Worm (Caenorhabditis elegans) whole organism, L1 larva: ENCODE results near the gene nhr-70.

ENCODE experiments used
- F16B12.6 ChIP-seq: fragments of 150-350 bp; optimal IDR thresholded peaks from 2 replicates; lab custom pipeline; 2014; ENCODE audit warnings: missing biosample characterization, missing genetic modification characterization
- ama-1 ChIP-seq: fragments of 150-350 bp; optimal IDR thresholded peaks from 2 replicates; lab custom pipeline; 2014
- ceh-82 ChIP-seq, 3 experiments: fragments of 150-350 bp in 1 of 3; sonication (generic microtip) in 2 of 3; optimal IDR thresholded peaks; 2 replicates each; lab custom pipeline; 2014 to 2017; ENCODE audit warnings: missing biosample characterization in 3 of 3, missing genetic modification characterization in 3 of 3
- ces-1 ChIP-seq: fragments of 150-350 bp; optimal IDR thresholded peaks from 2 replicates; lab custom pipeline; 2014; ENCODE audit warnings: missing biosample characterization, missing genetic modification reagents, missing genetic modification characterization
- elt-2 ChIP-seq: sonication (generic microtip); optimal IDR thresholded peaks from 2 replicates; lab custom pipeline; 2016; ENCODE audit warnings: missing genetic modification characterization, mild to moderate bottlenecking, inconsistent platforms, missing compliant biosample characterization, missing genetic modification reagents
- jun-1 ChIP-seq: fragments of 150-350 bp; optimal IDR thresholded peaks from 2 replicates; lab custom pipeline; 2014; ENCODE audit warnings: missing biosample characterization, missing genetic modification reagents, missing genetic modification characterization
- lin-13 ChIP-seq: fragments of 150-350 bp; optimal IDR thresholded peaks from 2 replicates; lab custom pipeline; 2014; ENCODE audit warnings: missing biosample characterization, missing genetic modification reagents, missing genetic modification characterization
- lin-39 ChIP-seq: fragments of 150-350 bp; optimal IDR thresholded peaks from 2 replicates; lab custom pipeline; 2014; ENCODE audit warnings: missing biosample characterization, missing genetic modification reagents, missing genetic modification characterization
- nhr-76 ChIP-seq: sonication (generic microtip); optimal IDR thresholded peaks from 2 replicates; lab custom pipeline; 2017; ENCODE audit warnings: missing biosample characterization, missing genetic modification characterization
- snpc-4 ChIP-seq: fragments of 150-350 bp; optimal IDR thresholded peaks from 2 replicates; lab custom pipeline; 2014; ENCODE audit warnings: missing biosample characterization, missing genetic modification characterization
- snu-23 ChIP-seq: sonication (generic microtip); optimal IDR thresholded peaks from 2 replicates; lab custom pipeline; 2016; ENCODE audit warnings: missing genetic modification characterization, missing compliant biosample characterization
- zag-1 ChIP-seq: fragments of 150-350 bp; optimal IDR thresholded peaks from 2 replicates; lab custom pipeline; 2014; ENCODE audit warnings: missing biosample characterization, missing genetic modification characterization

- no peak for TF ChIP-seq snu-23 (GFP tag; lab: Kevin White, UChicago)
- no peak for TF ChIP-seq lin-39 (tag; lab: Kevin White, UChicago)
- TF ChIP-seq snpc-4 = no peak
- TF ChIP-seq ces-1 (GFP tag; lab: Kevin White, UChicago) = no peak
- TF ChIP-seq lin-13 (GFP tag; lab: Kevin White, UChicago) = no peak
- no peak for TF ChIP-seq elt-2 (tag; lab: Kevin White, UChicago)
- no peak for TF ChIP-seq ama-1 (lab: Kevin White, UChicago)
- TF ChIP-seq F16B12.6 = no peak
- no peak for TF ChIP-seq jun-1
- no peak for TF ChIP-seq nhr-76 (tag; lab: Kevin White, UChicago)
- TF ChIP-seq zag-1 (tag; lab: Kevin White, UChicago) = no peak
- no peak for TF ChIP-seq ceh-82 (tag; optimal IDR thresholded peaks at IDR 0.05; lab: Kevin White, UChicago)
Observed at ce11 chrV:18576128-18576527, 40.3 kb upstream of the nhr-70 start.
